Fruit fly (Drosophila melanogaster) whole organism, embryonic: ENCODE results near the gene RabX4.

Experiments
- Ada2b ChIP-seq: fragments of 200-800 bp; sonication (Bioruptor generic); IDR thresholded peaks from 2 replicates; pipeline ENCODE4 v1.3.6; 2022; ENCODE audit warnings: missing biosample characterization, missing genetic modification characterization
- Asciz ChIP-seq: fragments of 200-800 bp; sonication (Bioruptor generic); optimal IDR thresholded peaks from 2 replicates; lab custom pipeline; 2017; ENCODE audit warnings: missing biosample characterization, mild to moderate bottlenecking, missing genetic modification characterization, missing genetic modification reagents
- BtbVII ChIP-seq: fragments of 200-800 bp; sonication (Bioruptor generic); optimal IDR thresholded peaks from 3 replicates; lab custom pipeline; 2017; ENCODE audit warnings: missing biosample characterization, mild to moderate bottlenecking, missing genetic modification characterization
- CG11695 ChIP-seq: fragments of 200-800 bp; sonication (Bioruptor generic); IDR thresholded peaks from 3 replicates; pipeline ENCODE4 v1.3.6; 2022; ENCODE audit warnings: missing biosample characterization, missing genetic modification characterization
- CG12219 ChIP-seq: fragments of 200-800 bp; sonication (Bioruptor generic); optimal IDR thresholded peaks from 3 replicates; lab custom pipeline; 2018; ENCODE audit warnings: missing biosample characterization, mild to moderate bottlenecking, missing genetic modification characterization
- CG13624 ChIP-seq: fragments of 200-800 bp; sonication (Bioruptor generic); optimal IDR thresholded peaks from 2 replicates; lab custom pipeline; 2016; ENCODE audit warnings: missing biosample characterization, missing genetic modification characterization
- CG13775 ChIP-seq: fragments of 200-800 bp; sonication (Bioruptor generic); optimal IDR thresholded peaks from 3 replicates; lab custom pipeline; 2017; ENCODE audit warnings: missing biosample characterization, mild to moderate bottlenecking, missing genetic modification characterization
- CG14710 ChIP-seq: fragments of 200-800 bp; sonication (Bioruptor generic); optimal IDR thresholded peaks from 3 replicates; lab custom pipeline; 2019; ENCODE audit warnings: missing biosample characterization, mild to moderate bottlenecking, missing genetic modification characterization, moderate library complexity
- CG15479 ChIP-seq: fragments of 200-800 bp; sonication (Bioruptor generic); optimal IDR thresholded peaks from 3 replicates; lab custom pipeline; 2019; ENCODE audit warnings: missing biosample characterization, mild to moderate bottlenecking, missing genetic modification characterization, moderate library complexity
- CG15514 ChIP-seq: fragments of 200-800 bp; sonication (Bioruptor generic); optimal IDR thresholded peaks from 3 replicates; lab custom pipeline; 2017; ENCODE audit warnings: missing biosample characterization, missing genetic modification characterization, mild to moderate bottlenecking, moderate library complexity, missing genetic modification reagents
- CG15601 ChIP-seq: fragments of 200-800 bp; sonication (Bioruptor generic); optimal IDR thresholded peaks from 3 replicates; lab custom pipeline; 2019; ENCODE audit warnings: missing biosample characterization, mild to moderate bottlenecking, missing genetic modification characterization, moderate library complexity
- CG16815 ChIP-seq: fragments of 200-800 bp; sonication (Bioruptor generic); optimal IDR thresholded peaks from 3 replicates; lab custom pipeline; 2017; ENCODE audit warnings: missing biosample characterization, mild to moderate bottlenecking, missing genetic modification characterization
- CG17359 ChIP-seq: fragments of 200-800 bp; sonication (Bioruptor generic); optimal IDR thresholded peaks from 3 replicates; lab custom pipeline; 2018; ENCODE audit warnings: missing biosample characterization, mild to moderate bottlenecking, missing genetic modification characterization, moderate library complexity
- CG17568 ChIP-seq: fragments of 200-800 bp; sonication (Bioruptor generic); optimal IDR thresholded peaks from 2 replicates; lab custom pipeline; 2018; ENCODE audit warnings: missing biosample characterization, mild to moderate bottlenecking, missing genetic modification characterization, moderate library complexity
- CG2116 ChIP-seq: fragments of 200-800 bp; sonication (Bioruptor generic); optimal IDR thresholded peaks from 3 replicates; lab custom pipeline; 2018; ENCODE audit warnings: missing biosample characterization, mild to moderate bottlenecking, missing genetic modification characterization
- CG31441 ChIP-seq: fragments of 200-800 bp; sonication (Bioruptor generic); IDR thresholded peaks from 2 replicates; pipeline ENCODE4 v1.3.6; 2022; ENCODE audit warnings: missing biosample characterization, missing genetic modification characterization
- CG34422 ChIP-seq: fragments of 200-800 bp; sonication (Bioruptor generic); IDR thresholded peaks from 3 replicates; pipeline ENCODE4 v1.3.6; 2022; ENCODE audit warnings: missing biosample characterization, missing genetic modification characterization
- CG3995 ChIP-seq: fragments of 200-800 bp; sonication (Bioruptor generic); optimal IDR thresholded peaks from 3 replicates; lab custom pipeline; 2016; ENCODE audit warnings: missing biosample characterization, missing genetic modification characterization
- CG42726 ChIP-seq: fragments of 200-800 bp; sonication (Bioruptor generic); IDR thresholded peaks from 2 replicates; pipeline ENCODE4 v1.3.6; 2022; ENCODE audit warnings: missing biosample characterization, missing genetic modification characterization; ENCODE audit not compliant: partially characterized antibody
- CG4854 ChIP-seq: fragments of 200-800 bp; sonication (Bioruptor generic); optimal IDR thresholded peaks from 2 replicates; lab custom pipeline; 2016; ENCODE audit warnings: missing biosample characterization, missing genetic modification characterization, inconsistent platforms
- CG7556 ChIP-seq: fragments of 200-800 bp; sonication (Bioruptor generic); optimal IDR thresholded peaks from 2 replicates; lab custom pipeline; 2017; ENCODE audit warnings: missing biosample characterization, mild to moderate bottlenecking, missing genetic modification characterization
- Dp ChIP-seq: fragments of 200-800 bp; sonication (Bioruptor generic); optimal IDR thresholded peaks from 2 replicates; lab custom pipeline; 2018; ENCODE audit warnings: missing biosample characterization, mild to moderate bottlenecking, missing genetic modification characterization, moderate library complexity
- Dref ChIP-seq: fragments of 200-800 bp; sonication (Bioruptor generic); IDR thresholded peaks from 2 replicates; pipeline ENCODE4 v1.3.6; 2022; ENCODE audit warnings: missing biosample characterization, missing genetic modification characterization
- E2f2 ChIP-seq: fragments of 200-800 bp; sonication (Bioruptor generic); IDR thresholded peaks from 2 replicates; pipeline ENCODE4 v1.3.6; 2022; ENCODE audit warnings: missing biosample characterization, missing genetic modification characterization
- Fer2 ChIP-seq: fragments of 200-800 bp; sonication (Bioruptor generic); optimal IDR thresholded peaks from 2 replicates; lab custom pipeline; 2018; ENCODE audit warnings: missing biosample characterization, mild to moderate bottlenecking, missing genetic modification characterization, moderate library complexity
- Hmr ChIP-seq: fragments of 200-800 bp; sonication (Bioruptor generic); optimal IDR thresholded peaks from 3 replicates; lab custom pipeline; 2017; ENCODE audit warnings: mild to moderate bottlenecking, missing biosample characterization, missing genetic modification reagents, missing genetic modification characterization
- MESR4 ChIP-seq: fragments of 200-800 bp; sonication (Bioruptor generic); optimal IDR thresholded peaks from 2 replicates; lab custom pipeline; 2018; ENCODE audit warnings: missing biosample characterization, mild to moderate bottlenecking, missing genetic modification characterization, moderate library complexity
- Med ChIP-seq: fragments of 200-800 bp; sonication (Bioruptor generic); peaks from one replicate; lab custom pipeline; 2016; ENCODE audit warnings: missing biosample characterization, missing genetic modification characterization, mild to moderate bottlenecking, inconsistent platforms, moderate library complexity
- NFAT ChIP-seq: fragments of 200-800 bp; sonication (Bioruptor generic); IDR thresholded peaks from 2 replicates; pipeline ENCODE4 v1.3.6; 2022; ENCODE audit warnings: missing biosample characterization, missing genetic modification characterization
- Stat92E ChIP-seq, 3 experiments: fragments of >200 bp in 2 of 3; fragments of 200-800 bp in 1 of 3; sonication (Bioruptor generic) in 1 of 3; optimal IDR thresholded peaks; 2 replicates each; lab custom pipeline; 2017 to 2019; ENCODE audit warnings: missing biosample characterization in 3 of 3, missing genetic modification characterization in 3 of 3, mild to moderate bottlenecking in 1 of 3, moderate library complexity in 1 of 3
- YL-1 ChIP-seq: fragments of 200-800 bp; sonication (Bioruptor generic); optimal IDR thresholded peaks from 3 replicates; lab custom pipeline; 2017; ENCODE audit warnings: missing biosample characterization, mild to moderate bottlenecking, missing genetic modification characterization
- amos ChIP-seq: fragments of 200-800 bp; sonication (Bioruptor generic); IDR thresholded peaks from 2 replicates; pipeline ENCODE4 v1.3.6; 2022; ENCODE audit warnings: missing biosample characterization, missing genetic modification characterization; ENCODE audit not compliant: partially characterized antibody
- cas ChIP-seq: fragments of 200-800 bp; sonication (Bioruptor generic); IDR thresholded peaks from 2 replicates; pipeline ENCODE4 v1.3.6; 2022; ENCODE audit warnings: missing biosample characterization, missing genetic modification characterization
- crc ChIP-seq: fragments of 200-800 bp; sonication (Bioruptor generic); optimal IDR thresholded peaks from 2 replicates; lab custom pipeline; 2016; ENCODE audit warnings: missing biosample characterization, missing genetic modification characterization
- croc ChIP-seq: fragments of 200-800 bp; sonication (Bioruptor generic); conservative IDR thresholded peaks from 3 replicates; pipeline ENCODE4 v1.3.6; 2022; ENCODE audit warnings: missing biosample characterization, missing genetic modification characterization
- cwo ChIP-seq: fragments of 200-800 bp; sonication (Bioruptor generic); optimal IDR thresholded peaks from 3 replicates; lab custom pipeline; 2017; ENCODE audit warnings: missing biosample characterization, missing genetic modification characterization, mild to moderate bottlenecking, moderate library complexity, missing genetic modification reagents
- dmrt99B ChIP-seq: fragments of 200-800 bp; sonication (Bioruptor generic); optimal IDR thresholded peaks from 2 replicates; lab custom pipeline; 2018; ENCODE audit warnings: missing biosample characterization, mild to moderate bottlenecking, missing genetic modification characterization, moderate library complexity
- dpn ChIP-seq, 2 experiments: fragments of 200-800 bp; sonication (Bioruptor generic); optimal IDR thresholded peaks; 3 replicates each; lab custom pipeline; 2016; ENCODE audit warnings: missing biosample characterization in 2 of 2, missing genetic modification characterization in 2 of 2
- dysf ChIP-seq: fragments of 200-800 bp; sonication (Bioruptor generic); IDR thresholded peaks from 3 replicates; pipeline ENCODE4 v1.3.6; 2022; ENCODE audit warnings: missing biosample characterization, missing genetic modification characterization
- ewg ChIP-seq: fragments of 200-800 bp; sonication (Bioruptor generic); optimal IDR thresholded peaks from 3 replicates; lab custom pipeline; 2017; ENCODE audit warnings: mild to moderate bottlenecking, missing biosample characterization, missing genetic modification reagents, missing genetic modification characterization
- lmd ChIP-seq: fragments of 200-800 bp; sonication (Bioruptor generic); IDR thresholded peaks from 2 replicates; pipeline ENCODE4 v1.3.6; 2022; ENCODE audit warnings: missing biosample characterization, missing genetic modification characterization
- nerfin-1 ChIP-seq: fragments of 200-800 bp; sonication (Bioruptor generic); optimal IDR thresholded peaks from 3 replicates; lab custom pipeline; 2019; ENCODE audit warnings: missing biosample characterization, mild to moderate bottlenecking, missing genetic modification characterization, moderate library complexity
- onecut ChIP-seq: fragments of 200-800 bp; sonication (Bioruptor generic); IDR thresholded peaks from 2 replicates; pipeline ENCODE4 v1.3.6; 2022; ENCODE audit warnings: missing biosample characterization, missing genetic modification characterization
- pzg ChIP-seq: fragments of 200-800 bp; sonication (Bioruptor generic); optimal IDR thresholded peaks from 3 replicates; lab custom pipeline; 2018; ENCODE audit warnings: missing biosample characterization, mild to moderate bottlenecking, missing genetic modification characterization, moderate library complexity
- sens ChIP-seq: fragments of 200-800 bp; sonication (Bioruptor generic); peaks from one replicate; lab custom pipeline; 2016; ENCODE audit warnings: missing biosample characterization, missing genetic modification characterization
- toy ChIP-seq: fragments of 200-800 bp; sonication (Bioruptor generic); IDR thresholded peaks from 2 replicates; pipeline ENCODE4 v1.3.6; 2022; ENCODE audit warnings: missing biosample characterization, missing genetic modification characterization
- trem ChIP-seq: fragments of 200-800 bp; optimal IDR thresholded peaks from 3 replicates; lab custom pipeline; 2019; ENCODE audit warnings: missing biosample characterization, mild to moderate bottlenecking, missing genetic modification characterization, moderate library complexity
- z ChIP-seq: fragments of 200-800 bp; sonication (Bioruptor generic); IDR thresholded peaks from 3 replicates; pipeline ENCODE4 v1.3.6; 2022; ENCODE audit warnings: missing biosample characterization, missing genetic modification characterization

Gene RabX4

DNA sequence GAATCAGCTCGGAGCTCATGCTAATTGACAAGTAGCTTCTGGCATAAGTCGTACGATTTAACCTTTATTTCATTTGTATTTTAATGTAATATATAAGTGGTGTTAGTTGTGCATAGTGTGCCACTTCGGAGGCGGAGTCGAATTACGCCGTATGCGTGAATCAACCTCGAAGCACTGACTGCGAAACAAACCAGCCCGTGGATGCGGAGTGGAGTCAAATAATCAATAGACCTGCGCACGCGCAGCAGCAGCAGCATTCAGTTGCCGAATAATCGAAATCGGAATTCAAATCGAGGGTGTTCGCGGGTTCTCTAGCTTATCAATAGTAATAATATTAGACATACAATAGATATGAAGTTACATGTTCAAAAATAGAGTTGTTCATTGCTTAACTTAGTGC is at the start of gene RabX4:
RabX4 (minus strand) TSS at position 176 of the 400 bp plus-strand sequence.
- peak; percentile 70 for TF ChIP-seq sens
- TF ChIP-seq onecut (GFP tag; lab: Robert Waterston, UW), result peak; percentile 100
- TF ChIP-seq E2f2 (GFP tag; lab: Robert Waterston, UW), result peak; percentile 59
- peak; percentile 99 for TF ChIP-seq ewg (GFP tag; lab: Kevin White, UChicago)
- no peak for TF ChIP-seq CG12219 (GFP tag; lab: Kevin White, UChicago)
- TF ChIP-seq Dp (GFP tag; lab: Kevin White, UChicago), result peak; percentile 48
- TF ChIP-seq CG13624 (GFP tag; lab: Kevin White, UChicago), result no peak
- TF ChIP-seq CG42726 (GFP tag; lab: Robert Waterston, UW), result no peak
- peak; percentile 13 for TF ChIP-seq CG15514 (GFP tag; lab: Kevin White, UChicago)
- no peak for TF ChIP-seq NFAT (GFP tag; lab: Robert Waterston, UW)
- peak; percentile 22 for TF ChIP-seq pzg (GFP tag; lab: Kevin White, UChicago)
- TF ChIP-seq YL-1 (GFP tag; lab: Kevin White, UChicago), result peak; percentile 42
- no peak for TF ChIP-seq dysf (GFP tag; lab: Robert Waterston, UW)
- peak; percentile 53 for TF ChIP-seq Med
- TF ChIP-seq CG11695 (GFP tag; lab: Robert Waterston, UW), result peak; percentile 6; the same call in 1 of the 3 replicates
- TF ChIP-seq MESR4 (GFP tag; lab: Kevin White, UChicago), result peak; percentile 1
- TF ChIP-seq nerfin-1 (tag; lab: Kevin White, UChicago), result peak; percentile 30
- TF ChIP-seq Dref (GFP tag; lab: Robert Waterston, UW), result peak; percentile 48

- no peak for TF ChIP-seq Stat92E (GFP tag; optimal IDR thresholded peaks at IDR 0.05; lab: Kevin White, UChicago)
- TF ChIP-seq BtbVII (GFP tag; lab: Kevin White, UChicago), result no peak
- TF ChIP-seq CG17568, result no peak
- TF ChIP-seq CG2116, result peak; percentile 5
- TF ChIP-seq dpn (GFP tag; optimal IDR thresholded peaks at IDR 0.05; lab: Kevin White, UChicago), result no peak
- TF ChIP-seq CG3995 (GFP tag; lab: Kevin White, UChicago), result no peak
- TF ChIP-seq CG13624 (GFP tag; lab: Kevin White, UChicago), result no peak
- TF ChIP-seq CG7556 (GFP tag; lab: Kevin White, UChicago), result peak; percentile 24
- peak; percentile 34 for TF ChIP-seq trem (tag; lab: Kevin White, UChicago)
- TF ChIP-seq amos (GFP tag; lab: Robert Waterston, UW), result no peak
- peak; percentile 25 for TF ChIP-seq Asciz (GFP tag; lab: Kevin White, UChicago)
- TF ChIP-seq cas (GFP tag; lab: Robert Waterston, UW), result no peak
- TF ChIP-seq CG17359, result no peak
- TF ChIP-seq CG31441 (GFP tag; lab: Robert Waterston, UW), result 0 out of 2 replicates have a peak, but pooled peaks have one; percentile 7
- peak; percentile 100 for TF ChIP-seq CG14710
- TF ChIP-seq CG13775 (GFP tag; lab: Kevin White, UChicago), result peak; percentile 6
- TF ChIP-seq toy (GFP tag; lab: Robert Waterston, UW), result no peak
- TF ChIP-seq CG34422 (GFP tag; lab: Robert Waterston, UW), result no peak
- TF ChIP-seq CG4854 (GFP tag; lab: Kevin White, UChicago), result peak; percentile 97
- no peak for TF ChIP-seq Hmr
- peak; percentile 94 for TF ChIP-seq cwo (GFP tag; lab: Kevin White, UChicago)
- no peak for TF ChIP-seq Ada2b
- TF ChIP-seq CG15601 (tag; lab: Kevin White, UChicago), result no peak
- no peak for TF ChIP-seq nerfin-1 (tag; lab: Kevin White, UChicago)
- TF ChIP-seq CG15479 (GFP tag; lab: Kevin White, UChicago), result no peak
- no peak for TF ChIP-seq lmd (GFP tag; lab: Robert Waterston, UW)
- no peak for TF ChIP-seq z (GFP tag; lab: Robert Waterston, UW)
- TF ChIP-seq dmrt99B (tag; lab: Kevin White, UChicago), result no peak
- no peak for TF ChIP-seq crc (GFP tag; lab: Kevin White, UChicago)
- no peak for TF ChIP-seq Fer2 (tag; lab: Kevin White, UChicago)
- no peak for TF ChIP-seq CG16815 (GFP tag; lab: Kevin White, UChicago)
- 0 out of 3 replicates have a peak, but pooled peaks have one; percentile 3 for TF ChIP-seq croc (GFP tag; lab: Robert Waterston, UW)
Measured at dm6 chr3R:24876843-24877457, 48.7 kb upstream of the RabX4 start, which contains the start of the genes CG11089 and CG31381. Gene CG11089, plus strand, starts transcription at chr3R:24877045. Gene CG31381, plus strand, starts transcription at chr3R:24877045.
